Worm (Caenorhabditis elegans): Measurements from ENCODE around the gene F37C4.8.
"Not testable (repeated sequence)": the region's sequence is repeated elsewhere in the genome, so short reads cannot be mapped to it uniquely, and the experiment has no call there.

The F37C4.8 gene

DNA sequence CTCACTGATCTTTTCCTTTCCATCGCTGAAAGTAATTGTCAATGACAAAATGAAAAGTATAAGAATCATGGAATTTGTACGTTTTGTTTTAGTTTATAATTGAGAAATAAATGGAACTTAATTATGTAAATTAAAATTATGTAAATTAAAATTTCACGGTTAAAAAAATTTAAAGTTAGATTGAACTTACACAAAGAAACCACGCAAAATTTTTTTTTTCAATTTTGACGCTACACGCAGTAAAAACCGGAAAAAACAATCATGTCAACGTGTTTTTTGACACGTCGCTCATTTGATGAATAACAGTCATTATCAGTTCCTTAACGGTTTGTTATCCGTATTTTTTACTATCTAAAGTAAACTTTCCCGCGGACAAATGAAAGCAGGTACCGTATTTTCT, at the start of gene F37C4.8, which contains the start of gene oac-23:
Gene F37C4.8, minus strand, starts transcription at position 101 of the 400 bp plus-strand sequence.
Gene oac-23, plus strand, starts transcription at position 323 of the 400 bp plus-strand sequence.
- TF ChIP-seq med-1 (GFP tag; optimal IDR thresholded peaks at IDR 0.05; ENCODE audit: insufficient read depth): no peak
- TF ChIP-seq T22C8.4 (GFP tag; IDR thresholded peaks at IDR 0.05): no peak
- TF ChIP-seq cog-1 (tag; optimal IDR thresholded peaks at IDR 0.05): no peak
- no peak for TF ChIP-seq klf-2 (GFP tag; conservative IDR thresholded peaks at IDR 0.05)
- TF ChIP-seq ztf-23 (GFP tag; IDR thresholded peaks at IDR 0.05): no peak
- TF ChIP-seq tab-1 (GFP tag; IDR thresholded peaks at IDR 0.05): no peak
- TF ChIP-seq flt-1 (GFP tag; IDR thresholded peaks at IDR 0.05): no peak
- no peak for TF ChIP-seq ref-1 (GFP tag; conservative IDR thresholded peaks at IDR 0.05)
- no peak for TF ChIP-seq ztf-29 (GFP tag; IDR thresholded peaks at IDR 0.05)

DNA sequence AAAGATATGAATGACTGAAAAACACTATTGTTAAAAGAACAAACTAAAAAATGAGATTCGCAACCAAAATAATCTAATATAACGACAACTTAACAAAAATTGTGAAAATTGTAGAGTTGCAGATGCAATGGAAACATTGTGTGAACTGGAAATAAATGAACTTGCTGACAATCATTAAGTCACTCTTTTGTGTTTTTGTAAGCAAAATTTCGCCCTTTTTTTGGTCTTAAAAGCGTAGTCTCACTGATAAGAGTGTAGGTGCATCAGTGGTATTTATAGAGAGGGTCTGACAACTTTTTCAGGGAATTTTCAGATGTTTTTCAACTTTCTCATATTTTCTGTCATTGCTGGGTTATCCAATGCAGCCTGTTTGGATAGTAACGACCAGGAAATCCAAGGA, 45.1 kb upstream of the F37C4.8 start, which contains the start of gene clec-68:
Gene clec-68, plus strand, starts transcription at position 301 of the 400 bp plus-strand sequence.
- TF ChIP-seq T22C8.4 (GFP tag; IDR thresholded peaks at IDR 0.05): no peak
- TF ChIP-seq klf-2 (GFP tag; conservative IDR thresholded peaks at IDR 0.05): no peak
- TF ChIP-seq ztf-29 (GFP tag; IDR thresholded peaks at IDR 0.05): no peak
- TF ChIP-seq tab-1 (GFP tag; IDR thresholded peaks at IDR 0.05): no peak
- TF ChIP-seq cog-1 (tag; optimal IDR thresholded peaks at IDR 0.05): no peak
- TF ChIP-seq flt-1 (GFP tag; IDR thresholded peaks at IDR 0.05): no peak
- TF ChIP-seq ref-1 (GFP tag; conservative IDR thresholded peaks at IDR 0.05): no peak

DNA sequence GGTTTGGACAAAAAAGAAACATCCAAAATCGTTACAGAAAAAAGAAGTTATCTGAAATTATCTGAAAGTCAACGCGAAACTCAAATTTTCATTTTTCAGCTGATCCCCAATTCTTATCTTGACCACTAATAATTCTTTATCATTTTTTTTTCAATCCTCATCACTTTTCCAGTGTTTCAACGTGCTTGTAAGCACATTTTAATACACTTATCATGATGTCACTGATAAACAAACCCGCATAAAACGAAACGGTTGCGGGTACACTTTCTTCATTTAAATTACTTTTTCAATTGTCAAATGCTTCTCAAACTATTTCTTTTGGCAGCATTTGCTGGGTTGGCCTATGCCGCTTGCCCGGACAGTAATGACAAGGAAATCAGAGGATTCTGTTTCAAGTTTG, 40.9 kb upstream of the F37C4.8 start, which contains the start of gene clec-67:
Gene clec-67, plus strand, starts transcription at position 268 of the 400 bp plus-strand sequence.
- no peak for TF ChIP-seq cog-1 (tag; optimal IDR thresholded peaks at IDR 0.05)
- TF ChIP-seq flt-1 (GFP tag; IDR thresholded peaks at IDR 0.05): no peak
- TF ChIP-seq T22C8.4 (GFP tag; IDR thresholded peaks at IDR 0.05): no peak
- no peak for TF ChIP-seq ztf-23 (GFP tag; IDR thresholded peaks at IDR 0.05)
- TF ChIP-seq ref-1 (GFP tag; conservative IDR thresholded peaks at IDR 0.05): no peak
- no peak for TF ChIP-seq klf-2 (GFP tag; conservative IDR thresholded peaks at IDR 0.05)
- no peak for TF ChIP-seq tab-1 (GFP tag; IDR thresholded peaks at IDR 0.05)
- TF ChIP-seq med-1 (GFP tag; optimal IDR thresholded peaks at IDR 0.05; ENCODE audit: insufficient read depth): no peak
- no peak for TF ChIP-seq ztf-29 (GFP tag; IDR thresholded peaks at IDR 0.05)

DNA sequence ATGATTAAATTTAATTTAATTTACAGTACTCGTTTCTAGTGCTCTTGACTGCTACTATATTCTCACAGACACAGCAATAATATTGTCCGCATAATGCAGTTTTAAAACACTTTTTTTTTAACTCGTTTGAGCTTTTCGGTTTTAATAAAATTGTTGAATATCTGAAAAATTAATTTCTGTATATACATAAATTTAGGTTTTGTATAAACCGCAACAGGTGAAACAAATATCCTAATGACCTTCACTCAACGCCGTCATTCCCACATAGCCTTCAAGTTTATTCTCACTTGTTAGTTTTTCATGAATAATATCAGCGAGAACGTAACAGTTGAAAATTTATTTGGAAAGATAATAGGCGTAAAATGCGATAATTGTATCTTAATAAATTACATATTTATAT, 38.5 kb upstream of the F37C4.8 start, which contains the start of gene srz-19:
Gene srz-19, plus strand, starts transcription at position 301 of the 400 bp plus-strand sequence.
- TF ChIP-seq tab-1 (GFP tag; IDR thresholded peaks at IDR 0.05) (no peak), flt-1 (GFP tag; IDR thresholded peaks at IDR 0.05) (no peak), cog-1 (tag; optimal IDR thresholded peaks at IDR 0.05) (no peak), ref-1 (GFP tag; conservative IDR thresholded peaks at IDR 0.05) (no peak), klf-2 (GFP tag; conservative IDR thresholded peaks at IDR 0.05) (no peak), med-1 (GFP tag; optimal IDR thresholded peaks at IDR 0.05; ENCODE audit: insufficient read depth) (no peak), ztf-23 (GFP tag; IDR thresholded peaks at IDR 0.05) (no peak), T22C8.4 (GFP tag; IDR thresholded peaks at IDR 0.05) (no peak), ztf-29 (GFP tag; IDR thresholded peaks at IDR 0.05) (no peak)

DNA sequence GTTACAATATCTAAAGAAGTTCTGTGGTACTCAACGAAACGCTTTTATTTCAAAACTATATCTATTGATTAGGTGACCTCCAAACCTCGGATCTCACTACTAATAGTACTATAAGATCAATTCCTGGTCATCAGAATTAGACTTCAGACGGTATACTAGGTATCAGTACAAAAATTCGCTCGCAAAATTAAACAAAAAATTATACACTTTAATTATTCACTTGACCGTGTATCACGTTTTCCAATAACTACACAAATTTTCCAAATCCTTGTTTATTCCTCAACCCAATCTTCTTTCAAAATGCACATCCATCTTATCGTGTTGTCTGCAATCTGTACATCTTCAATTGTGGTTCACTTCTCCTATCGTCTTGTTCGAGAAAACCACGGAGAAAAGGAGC, 37.1 kb upstream of the F37C4.8 start, which contains the start of gene F56D6.23:
Gene F56D6.23, plus strand, starts transcription at position 301 of the 400 bp plus-strand sequence.
- TF ChIP-seq tab-1 (GFP tag; IDR thresholded peaks at IDR 0.05) (no peak), flt-1 (GFP tag; IDR thresholded peaks at IDR 0.05) (no peak), ztf-23 (GFP tag; IDR thresholded peaks at IDR 0.05) (no peak), klf-2 (GFP tag; conservative IDR thresholded peaks at IDR 0.05) (no peak), ztf-29 (GFP tag; IDR thresholded peaks at IDR 0.05) (no peak), T22C8.4 (GFP tag; IDR thresholded peaks at IDR 0.05) (no peak), cog-1 (tag; optimal IDR thresholded peaks at IDR 0.05) (no peak), ref-1 (GFP tag; conservative IDR thresholded peaks at IDR 0.05) (no peak), med-1 (GFP tag; optimal IDR thresholded peaks at IDR 0.05; ENCODE audit: insufficient read depth) (no peak)

DNA sequence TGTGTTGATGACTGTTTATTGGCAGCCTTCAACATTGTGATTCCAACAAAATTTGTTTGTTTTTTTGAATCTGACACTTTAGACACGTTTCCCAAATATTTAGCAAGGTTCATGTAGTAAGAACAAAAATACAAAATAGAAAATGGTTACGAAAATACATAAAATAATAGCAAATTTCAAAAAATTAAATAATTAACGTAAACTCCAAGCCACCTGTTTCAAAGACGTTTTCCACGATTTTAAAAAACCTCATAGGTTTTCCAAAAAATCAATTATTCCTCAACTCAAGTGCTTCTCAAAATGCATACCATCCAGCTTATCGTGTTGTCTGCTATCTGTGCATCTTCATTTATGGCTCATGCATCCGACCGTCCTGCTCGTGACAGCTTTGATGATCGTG, 36.4 kb upstream of the F37C4.8 start, which contains the start of gene F56D6.14:
Gene F56D6.14, plus strand, starts transcription at position 301 of the 400 bp plus-strand sequence.
- TF ChIP-seq T22C8.4 (GFP tag; IDR thresholded peaks at IDR 0.05) (no peak), cog-1 (tag; optimal IDR thresholded peaks at IDR 0.05) (no peak), ztf-29 (GFP tag; IDR thresholded peaks at IDR 0.05) (no peak), ztf-23 (GFP tag; IDR thresholded peaks at IDR 0.05) (no peak), tab-1 (GFP tag; IDR thresholded peaks at IDR 0.05) (no peak), klf-2 (GFP tag; conservative IDR thresholded peaks at IDR 0.05) (no peak), med-1 (GFP tag; optimal IDR thresholded peaks at IDR 0.05; ENCODE audit: insufficient read depth) (no peak), flt-1 (GFP tag; IDR thresholded peaks at IDR 0.05) (no peak), ref-1 (GFP tag; conservative IDR thresholded peaks at IDR 0.05) (no peak)

DNA sequence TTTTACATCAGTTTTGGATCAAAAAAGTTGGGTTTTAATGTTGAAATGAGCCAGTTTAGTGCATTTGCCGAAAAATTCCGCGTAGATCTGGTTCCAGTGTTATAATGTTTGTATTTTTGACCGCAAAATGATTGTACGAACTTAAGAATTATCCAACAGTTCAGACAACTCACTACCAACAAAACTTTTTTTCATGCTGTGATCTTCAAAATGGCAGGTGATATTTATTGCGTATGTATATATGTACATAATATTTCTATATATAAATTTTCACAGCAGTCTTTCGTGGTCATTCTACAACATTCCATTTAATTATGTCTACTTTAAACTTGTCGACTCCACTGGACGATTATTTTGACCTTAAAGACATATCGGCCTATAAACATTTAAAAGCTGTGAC, 34.3 kb upstream of the F37C4.8 start, which contains the start of gene srz-20:
Gene srz-20, plus strand, starts transcription at position 301 of the 400 bp plus-strand sequence.
- TF ChIP-seq T22C8.4 (GFP tag; IDR thresholded peaks at IDR 0.05) (no peak), ztf-29 (GFP tag; IDR thresholded peaks at IDR 0.05) (no peak), tab-1 (GFP tag; IDR thresholded peaks at IDR 0.05) (no peak)

DNA sequence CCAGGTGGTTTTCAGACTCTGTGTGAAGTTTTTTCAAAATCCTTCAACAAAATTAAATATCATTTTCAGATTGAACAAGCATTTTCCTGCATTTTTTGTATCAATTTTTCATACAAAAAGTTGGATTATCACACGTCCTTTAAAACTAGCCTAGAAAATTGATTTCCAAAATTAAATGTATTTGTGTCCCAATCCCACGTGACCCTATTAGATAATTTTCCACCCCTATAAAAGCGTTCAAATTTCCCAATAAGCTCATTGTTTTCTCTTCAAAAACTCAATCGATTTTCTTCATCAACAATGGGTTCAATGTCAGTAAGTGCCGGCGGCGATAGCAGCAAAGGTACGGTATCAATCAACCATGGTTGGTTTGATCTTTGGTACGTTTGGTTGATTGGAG, 33.4 kb upstream of the F37C4.8 start, which contains the start of gene F56D6.19:
Gene F56D6.19, plus strand, starts transcription at position 301 of the 400 bp plus-strand sequence.
- TF ChIP-seq ref-1 (GFP tag; conservative IDR thresholded peaks at IDR 0.05): no peak

DNA sequence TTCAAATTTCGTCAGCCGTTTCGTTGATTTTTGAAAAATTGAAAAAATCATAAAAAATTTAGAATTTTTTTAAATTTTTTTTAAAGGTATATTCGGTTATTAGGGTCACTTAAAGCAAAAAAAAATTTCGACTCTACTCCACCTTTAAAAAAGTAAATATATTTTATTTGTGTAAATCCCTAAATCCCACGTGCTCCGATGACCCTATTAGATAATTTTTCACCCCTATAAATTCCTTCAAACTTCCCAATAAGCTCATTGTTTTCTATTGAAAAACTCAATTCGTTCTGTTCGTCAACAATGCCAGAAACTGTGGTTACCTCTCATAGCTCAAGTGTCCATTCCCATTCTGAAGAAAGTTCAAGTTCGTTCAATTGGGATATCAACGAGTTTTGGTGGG, 31.6 kb upstream of the F37C4.8 start, which contains the start of gene F56D6.20:
Gene F56D6.20, plus strand, starts transcription at position 301 of the 400 bp plus-strand sequence.
- TF ChIP-seq T22C8.4 (GFP tag; IDR thresholded peaks at IDR 0.05) (no peak), ztf-29 (GFP tag; IDR thresholded peaks at IDR 0.05) (no peak), ref-1 (GFP tag; conservative IDR thresholded peaks at IDR 0.05) (no peak), ztf-23 (GFP tag; IDR thresholded peaks at IDR 0.05) (no peak), tab-1 (GFP tag; IDR thresholded peaks at IDR 0.05) (no peak), klf-2 (GFP tag; conservative IDR thresholded peaks at IDR 0.05) (no peak), flt-1 (GFP tag; IDR thresholded peaks at IDR 0.05) (no peak), med-1 (GFP tag; optimal IDR thresholded peaks at IDR 0.05; ENCODE audit: insufficient read depth) (no peak), cog-1 (tag; optimal IDR thresholded peaks at IDR 0.05) (no peak)

DNA sequence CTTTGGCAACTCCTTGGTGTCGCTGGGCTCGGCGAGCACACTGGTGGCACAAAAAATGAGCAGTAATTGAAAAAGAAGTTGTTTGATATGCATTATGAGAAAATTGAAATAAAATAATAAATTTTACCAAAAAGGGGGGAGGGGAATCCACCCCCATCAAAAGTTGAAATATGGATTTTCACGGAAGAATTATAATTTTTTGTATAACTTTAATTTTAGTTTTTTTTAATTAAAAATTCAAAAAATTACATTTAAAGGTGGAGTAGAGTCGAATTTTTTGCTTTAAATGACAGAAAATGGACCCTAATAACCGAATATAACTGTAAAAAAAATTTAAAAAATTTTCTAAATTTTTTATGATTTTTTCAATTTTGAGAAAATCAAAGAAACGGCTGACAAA, 30.8 kb upstream of the F37C4.8 start, which contains the start of gene F56D6.18:
Gene F56D6.18, minus strand, starts transcription at position 101 of the 400 bp plus-strand sequence.
- not testable (repeated sequence) for TF ChIP-seq med-1 (GFP tag; optimal IDR thresholded peaks at IDR 0.05; ENCODE audit: insufficient read depth); ztf-23 (GFP tag; IDR thresholded peaks at IDR 0.05); T22C8.4 (GFP tag; IDR thresholded peaks at IDR 0.05)
